Fruit fly (Drosophila melanogaster): Measurements from ENCODE around the gene PGRP-SB1.

PGRP-SB1 gene

dm6 chr3L:16708738-16709350 lies 18.9 kb downstream of the PGRP-SB1 start (continued):
- TF ChIP-seq D19A (tag; optimal IDR thresholded peaks at IDR 0.05) (peak; percentile 32), lab (GFP tag; optimal IDR thresholded peaks at IDR 0.05) (peak; percentile 20), BEAF-32 (GFP tag; optimal IDR thresholded peaks at IDR 0.05) (no peak), sens (GFP tag) (peak; percentile 61), E2f2 (GFP tag; IDR thresholded peaks at IDR 0.05) (no peak), CG4854 (GFP tag; optimal IDR thresholded peaks at IDR 0.05) (no peak), Optix (GFP tag; IDR thresholded peaks at IDR 0.05) (0 out of 3 replicates have a peak, but pooled peaks have one; percentile 20), CG10462 (GFP tag; optimal IDR thresholded peaks at IDR 0.05) (no peak), unc-4 (GFP tag; IDR thresholded peaks at IDR 0.05; ENCODE audit: partially characterized antibody) (no peak), CG1603 (tag; optimal IDR thresholded peaks at IDR 0.05) (no peak), NC2β (GFP tag; optimal IDR thresholded peaks at IDR 0.05) (no peak), Nf-YA (GFP tag; IDR thresholded peaks at IDR 0.05) (no peak), CG4707 (GFP tag; optimal IDR thresholded peaks at IDR 0.05) (no peak), CG5180 (GFP tag; optimal IDR thresholded peaks at IDR 0.05) (no peak), H2.0 (GFP tag; IDR thresholded peaks at IDR 0.05) (no peak), CG18476 (GFP tag; optimal IDR thresholded peaks at IDR 0.05) (no peak), sug (tag; optimal IDR thresholded peaks at IDR 0.05) (peak; percentile 82), Atf6 (GFP tag; IDR thresholded peaks at IDR 0.05) (peak; percentile 56), Med (GFP tag) (peak; percentile 75), ATbp (GFP tag; optimal IDR thresholded peaks at IDR 0.05) (no peak), CG4360 (GFP tag; IDR thresholded peaks at IDR 0.05) (no peak), C15 (GFP tag; IDR thresholded peaks at IDR 0.05) (no peak), CG34422 (GFP tag; IDR thresholded peaks at IDR 0.05) (no peak), Sry-δ (GFP tag; optimal IDR thresholded peaks at IDR 0.05) (no peak), caup (GFP tag; optimal IDR thresholded peaks at IDR 0.05; ENCODE audit: severe bottlenecking) (no peak), CG2116 (GFP tag; optimal IDR thresholded peaks at IDR 0.05) (no peak), sens-2 (GFP tag; IDR thresholded peaks at IDR 0.05) (no peak), CG4424 (GFP tag; optimal IDR thresholded peaks at IDR 0.05) (no peak)

dm6 chr3L:16705630-16706029 lies 22.2 kb downstream of the PGRP-SB1 start:
- no peak for TF ChIP-seq p53 (GFP tag; optimal IDR thresholded peaks at IDR 0.05)
- peak; percentile 84 for TF ChIP-seq CTCF (GFP tag; optimal IDR thresholded peaks at IDR 0.05)

dm6 chr3L:16704673-16705072 lies 23.1 kb downstream of the PGRP-SB1 start, which contains the start of gene CG9692:
CG9692 (plus strand) TSS chr3L:16704973.
- TF ChIP-seq Sox102F (GFP tag; optimal IDR thresholded peaks at IDR 0.05) (peak; percentile 24), CG15479 (GFP tag; optimal IDR thresholded peaks at IDR 0.05) (no peak), sens (GFP tag) (peak; percentile 11), CG18262 (tag; optimal IDR thresholded peaks at IDR 0.05) (peak; percentile 7)

- TF ChIP-seq z (GFP tag; IDR thresholded peaks at IDR 0.05) (peak; percentile 92), Dbx (GFP tag; IDR thresholded peaks at IDR 0.05) (no peak), CG13624 (GFP tag; optimal IDR thresholded peaks at IDR 0.05) (no peak), oc (tag; optimal IDR thresholded peaks at IDR 0.05) (peak; percentile 9), crol (GFP tag; IDR thresholded peaks at IDR 0.05) (peak; percentile 89), kni (GFP tag; optimal IDR thresholded peaks at IDR 0.05) (peak; percentile 51), eve (GFP tag; optimal IDR thresholded peaks at IDR 0.05) (peak in 1 of 2 experiments; percentile 21), pros (GFP tag; optimal IDR thresholded peaks at IDR 0.05) (peak; percentile 17), vvl (GFP tag; IDR thresholded peaks at IDR 0.05) (peak; percentile 70; the same call in 1 of the 2 replicates), Blimp-1 (GFP tag; optimal IDR thresholded peaks at IDR 0.05) (peak; percentile 99), CG12391 (tag; optimal IDR thresholded peaks at IDR 0.05) (no peak), abd-A (tag; optimal IDR thresholded peaks at IDR 0.05) (peak; percentile 55), toy (GFP tag; IDR thresholded peaks at IDR 0.05) (no peak)
These were observed 23.5 kb downstream of the PGRP-SB1 start for dm6 chr3L:16704251-16704650.

Measured in whole organism, embryonic.